Worm (Caenorhabditis elegans) whole organism, dauer: ENCODE data around the gene C27C12.3.

Source experiments
- unc-62 ChIP-seq: sonication (generic microtip); optimal IDR thresholded peaks from 2 replicates; lab custom pipeline; 2017; ENCODE audit warnings: missing biosample characterization, missing genetic modification reagents, missing genetic modification characterization

C27C12.3 gene

ce11 chrX:14865744-14866143, at the start of gene C27C12.3:
C27C12.3 (minus strand) TSS chrX:14865844.
- TF ChIP-seq unc-62 (GFP tag; lab: Kevin White, UChicago), result no peak

- TF ChIP-seq unc-62 (GFP tag; lab: Kevin White, UChicago), result no peak
Measured at ce11 chrX:14910689-14911088, 45.0 kb upstream of the C27C12.3 start.

- TF ChIP-seq unc-62 (GFP tag; lab: Kevin White, UChicago), result no peak
Measured at ce11 chrX:14907257-14907801, 41.7 kb upstream of the C27C12.3 start.

- no peak for TF ChIP-seq unc-62 (GFP tag; lab: Kevin White, UChicago)
Measured at ce11 chrX:14905161-14905560, 39.5 kb upstream of the C27C12.3 start, which contains the start of gene hex-5. hex-5 (minus strand) TSS chrX:14905261.

- TF ChIP-seq unc-62 (GFP tag; lab: Kevin White, UChicago), result no peak
Measured at ce11 chrX:14903424-14903823, 37.8 kb upstream of the C27C12.3 start.

ce11 chrX:14900487-14900886, 34.8 kb upstream of the C27C12.3 start:
- TF ChIP-seq unc-62 (GFP tag; lab: Kevin White, UChicago), result no peak

- TF ChIP-seq unc-62 (GFP tag; lab: Kevin White, UChicago), result no peak
Measured at ce11 chrX:14898205-14898604, 32.6 kb upstream of the C27C12.3 start, which contains the start of gene lips-8. lips-8 (plus strand) TSS chrX:14898505.

- no peak for TF ChIP-seq unc-62 (GFP tag; lab: Kevin White, UChicago)
Measured at ce11 chrX:14897192-14897591, 31.5 kb upstream of the C27C12.3 start.

ce11 chrX:14894845-14895244, 29.2 kb upstream of the C27C12.3 start, which contains the start of gene nac-1:
nac-1 (plus strand) TSS chrX:14895145.
- TF ChIP-seq unc-62 (GFP tag; lab: Kevin White, UChicago), result no peak

ce11 chrX:14894380-14894779, 28.7 kb upstream of the C27C12.3 start:
- TF ChIP-seq unc-62 (GFP tag; lab: Kevin White, UChicago), result no peak

- TF ChIP-seq unc-62 (GFP tag; lab: Kevin White, UChicago), result no peak
Measured at ce11 chrX:14888188-14888587, 22.5 kb upstream of the C27C12.3 start, which contains the start of gene daf-6. daf-6 (plus strand) TSS chrX:14888488.

ce11 chrX:14885855-14886254, 20.2 kb upstream of the C27C12.3 start:
- no peak for TF ChIP-seq unc-62 (GFP tag; lab: Kevin White, UChicago)

- TF ChIP-seq unc-62 (GFP tag; lab: Kevin White, UChicago), result no peak
Measured at ce11 chrX:14881119-14881518, 15.5 kb upstream of the C27C12.3 start, which contains the start of gene flp-8. flp-8 (plus strand) TSS chrX:14881419.

- TF ChIP-seq unc-62 (GFP tag; lab: Kevin White, UChicago), result no peak
Measured at ce11 chrX:14877691-14878090, 12.0 kb upstream of the C27C12.3 start.

- no peak for TF ChIP-seq unc-62 (GFP tag; lab: Kevin White, UChicago)
Measured at ce11 chrX:14875668-14876067, 10.0 kb upstream of the C27C12.3 start, which contains the start of gene sssh-1. sssh-1 (plus strand) TSS chrX:14875968.

ce11 chrX:14872817-14873469, 7.3 kb upstream of the C27C12.3 start, which contains the start of gene F31F6.3:
F31F6.3 (minus strand) TSS chrX:14872867.
- TF ChIP-seq unc-62 (GFP tag; lab: Kevin White, UChicago), result no peak

- TF ChIP-seq unc-62 (GFP tag; lab: Kevin White, UChicago), result no peak
Measured at ce11 chrX:14871780-14872179, 6.1 kb upstream of the C27C12.3 start, which contains the start of gene F31F6.2. F31F6.2 (minus strand) TSS chrX:14871880.
